Worm (Caenorhabditis elegans) whole organism, L3 larva: ENCODE results near the gene twf-2.

Experiments used
- R02D3.7 ChIP-seq: fragments of 150-350 bp; optimal IDR thresholded peaks from 2 replicates; lab custom pipeline; 2014; ENCODE audit warnings: missing biosample characterization, missing genetic modification characterization
- ZK546.5 ChIP-seq: sonication (generic microtip); optimal IDR thresholded peaks from 2 replicates; lab custom pipeline; 2017; ENCODE audit warnings: missing biosample characterization, missing genetic modification characterization
- ama-1 ChIP-seq: fragments of 150-350 bp; optimal IDR thresholded peaks from 2 replicates; lab custom pipeline; 2018
- ceh-16 ChIP-seq: sonication (generic microtip); optimal IDR thresholded peaks from 2 replicates; lab custom pipeline; 2017; ENCODE audit warnings: missing biosample characterization, missing genetic modification characterization
- ceh-28 ChIP-seq: fragments of 150-350 bp; optimal IDR thresholded peaks from 2 replicates; lab custom pipeline; 2014; ENCODE audit warnings: missing biosample characterization, missing genetic modification reagents, missing genetic modification characterization
- ceh-82 ChIP-seq: fragments of 150-350 bp; optimal IDR thresholded peaks from 2 replicates; lab custom pipeline; 2014; ENCODE audit warnings: missing biosample characterization, missing genetic modification characterization
- ceh-9 ChIP-seq: sonication (generic microtip); optimal IDR thresholded peaks from 2 replicates; lab custom pipeline; 2018; ENCODE audit warnings: missing biosample characterization, missing genetic modification characterization
- daf-12 ChIP-seq: fragments of 150-350 bp; optimal IDR thresholded peaks from 2 replicates; lab custom pipeline; 2014; ENCODE audit warnings: missing biosample characterization, missing genetic modification reagents, missing genetic modification characterization
- egl-27 ChIP-seq: sonication (generic microtip); optimal IDR thresholded peaks from 4 replicates; lab custom pipeline; 2017; ENCODE audit warnings: missing biosample characterization, missing genetic modification reagents, missing genetic modification characterization
- elt-2 ChIP-seq: sonication (generic microtip); optimal IDR thresholded peaks from 2 replicates; lab custom pipeline; 2016; ENCODE audit warnings: missing genetic modification reagents, mild to moderate bottlenecking, missing genetic modification characterization, missing compliant biosample characterization
- eor-1 ChIP-seq, 2 experiments: fragments of 150-350 bp; optimal IDR thresholded peaks; 2 replicates each; lab custom pipeline; 2014 to 2018; ENCODE audit warnings: missing biosample characterization in 2 of 2, missing genetic modification characterization in 2 of 2
- fkh-10 ChIP-seq: sonication (generic microtip); optimal IDR thresholded peaks from 2 replicates; lab custom pipeline; 2017; ENCODE audit warnings: missing biosample characterization, missing genetic modification reagents, missing genetic modification characterization
- fkh-2 ChIP-seq: fragments of 150-350 bp; optimal IDR thresholded peaks from 2 replicates; lab custom pipeline; 2014; ENCODE audit warnings: missing biosample characterization, missing genetic modification reagents, missing genetic modification characterization
- fos-1 ChIP-seq: fragments of 150-350 bp; optimal IDR thresholded peaks from 2 replicates; lab custom pipeline; 2014; ENCODE audit warnings: missing biosample characterization, missing genetic modification characterization
- hmg-11 ChIP-seq: sonication (generic microtip); optimal IDR thresholded peaks from 2 replicates; lab custom pipeline; 2016; ENCODE audit warnings: missing genetic modification characterization, missing compliant biosample characterization
- lin-15B ChIP-seq: fragments of 150-350 bp; optimal IDR thresholded peaks from 2 replicates; lab custom pipeline; 2014; ENCODE audit warnings: missing biosample characterization, missing genetic modification characterization
- lin-39 ChIP-seq: fragments of 150-350 bp; optimal IDR thresholded peaks from 2 replicates; lab custom pipeline; 2018; ENCODE audit warnings: missing biosample characterization, missing genetic modification reagents, missing genetic modification characterization
- lsy-12 ChIP-seq: sonication (generic microtip); optimal IDR thresholded peaks from 2 replicates; lab custom pipeline; 2016; ENCODE audit warnings: mild to moderate bottlenecking, missing genetic modification characterization, missing compliant biosample characterization
- mml-1 ChIP-seq: fragments of 150-350 bp; sonication (generic microtip); optimal IDR thresholded peaks from 3 replicates; lab custom pipeline; 2014; ENCODE audit warnings: missing biosample characterization, missing genetic modification characterization
- nfya-1 ChIP-seq: sonication (generic microtip); optimal IDR thresholded peaks from 2 replicates; lab custom pipeline; 2017; ENCODE audit warnings: missing genetic modification characterization, mild to moderate bottlenecking, missing compliant biosample characterization, antibody characterized with exemption, moderate library complexity; ENCODE audit not compliant: insufficient read depth
- nhr-12 ChIP-seq: fragments of 150-350 bp; optimal IDR thresholded peaks from 2 replicates; lab custom pipeline; 2014; ENCODE audit warnings: missing biosample characterization, missing genetic modification characterization
- nhr-23 ChIP-seq: fragments of 150-350 bp; optimal IDR thresholded peaks from 2 replicates; lab custom pipeline; 2014; ENCODE audit warnings: missing biosample characterization, missing genetic modification reagents, missing genetic modification characterization
- nhr-237 ChIP-seq: fragments of 150-350 bp; optimal IDR thresholded peaks from 2 replicates; lab custom pipeline; 2014; ENCODE audit warnings: missing biosample characterization, missing genetic modification characterization
- nhr-25 ChIP-seq: sonication (generic microtip); optimal IDR thresholded peaks from 2 replicates; lab custom pipeline; 2017; ENCODE audit warnings: missing biosample characterization, missing genetic modification characterization
- nhr-28 ChIP-seq: fragments of 150-350 bp; optimal IDR thresholded peaks from 2 replicates; lab custom pipeline; 2014; ENCODE audit warnings: missing biosample characterization, missing genetic modification characterization
- nhr-43 ChIP-seq: sonication (generic microtip); optimal IDR thresholded peaks from 2 replicates; lab custom pipeline; 2016; ENCODE audit warnings: mild to moderate bottlenecking, missing genetic modification characterization, missing compliant biosample characterization; ENCODE audit not compliant: poor library complexity, severe bottlenecking
- nhr-76 ChIP-seq: fragments of 150-350 bp; sonication (generic microtip); optimal IDR thresholded peaks from 5 replicates; lab custom pipeline; 2014; ENCODE audit warnings: missing biosample characterization, missing genetic modification characterization
- nhr-77 ChIP-seq: fragments of 150-350 bp; optimal IDR thresholded peaks from 2 replicates; lab custom pipeline; 2014; ENCODE audit warnings: missing biosample characterization, missing genetic modification characterization
- pha-4 ChIP-seq: fragments of 150-350 bp; optimal IDR thresholded peaks from 2 replicates; lab custom pipeline; 2014; ENCODE audit warnings: missing biosample characterization, missing genetic modification reagents, missing genetic modification characterization
- pqm-1 ChIP-seq: fragments of 150-350 bp; optimal IDR thresholded peaks from 2 replicates; lab custom pipeline; 2017; ENCODE audit warnings: missing biosample characterization, missing genetic modification characterization, inconsistent platforms
- sea-2 ChIP-seq: fragments of 150-350 bp; sonication (generic microtip); optimal IDR thresholded peaks from 4 replicates; lab custom pipeline; 2014; ENCODE audit warnings: missing biosample characterization, missing genetic modification reagents, missing genetic modification characterization
- skn-1 ChIP-seq: fragments of 150-350 bp; optimal IDR thresholded peaks from 2 replicates; lab custom pipeline; 2014; ENCODE audit warnings: missing biosample characterization, missing genetic modification characterization
- snpc-4 ChIP-seq: fragments of 150-350 bp; optimal IDR thresholded peaks from 2 replicates; lab custom pipeline; 2014; ENCODE audit warnings: missing biosample characterization, missing genetic modification characterization
- tbx-2 ChIP-seq: sonication (generic microtip); optimal IDR thresholded peaks from 2 replicates; lab custom pipeline; 2016; ENCODE audit warnings: mild to moderate bottlenecking, missing genetic modification characterization, missing compliant biosample characterization
- unc-39 ChIP-seq: sonication (generic microtip); optimal IDR thresholded peaks from 4 replicates; lab custom pipeline; 2017; ENCODE audit warnings: missing biosample characterization, missing genetic modification characterization
- unc-62 ChIP-seq: fragments of 150-350 bp; sonication (generic microtip); optimal IDR thresholded peaks from 4 replicates; lab custom pipeline; 2014; ENCODE audit warnings: missing biosample characterization, missing genetic modification reagents, missing genetic modification characterization
- zag-1 ChIP-seq: fragments of 150-350 bp; optimal IDR thresholded peaks from 2 replicates; lab custom pipeline; 2014; ENCODE audit warnings: missing biosample characterization, missing genetic modification characterization
- ztf-11 ChIP-seq: fragments of 150-350 bp; optimal IDR thresholded peaks from 2 replicates; lab custom pipeline; 2014; ENCODE audit warnings: missing biosample characterization, missing genetic modification characterization
- ztf-4 ChIP-seq: fragments of 150-350 bp; optimal IDR thresholded peaks from 2 replicates; lab custom pipeline; 2014; ENCODE audit warnings: missing biosample characterization, missing genetic modification characterization

Gene twf-2

ce11 chrX:16406632-16407031, 39.4 kb upstream of the twf-2 start:
- TF ChIP-seq unc-62 (GFP tag; lab: Kevin White, UChicago) (no peak), fos-1 (no peak), unc-39 (no peak), tbx-2 (tag; lab: Kevin White, UChicago) (no peak), nfya-1 (tag; lab: Kevin White, UChicago) (no peak), hmg-11 (tag; lab: Kevin White, UChicago) (no peak), nhr-76 (tag; lab: Kevin White, UChicago) (no peak), nhr-12 (tag; lab: Kevin White, UChicago) (no peak), eor-1 (tag; optimal IDR thresholded peaks at IDR 0.05; lab: Kevin White, UChicago) (no peak), ceh-82 (tag; lab: Kevin White, UChicago) (no peak), skn-1 (tag; lab: Kevin White, UChicago) (no peak), ZK546.5 (tag; lab: Kevin White, UChicago) (no peak)

- TF ChIP-seq lin-39 (tag; lab: Kevin White, UChicago) (peak; percentile 41), fkh-10 (GFP tag; lab: Kevin White, UChicago) (no peak), egl-27 (tag; lab: Kevin White, UChicago) (no peak)
Observed at ce11 chrX:16409220-16409619, 36.8 kb upstream of the twf-2 start.

- TF ChIP-seq lsy-12 (tag; lab: Kevin White, UChicago) (no peak), ama-1 (lab: Kevin White, UChicago) (no peak), daf-12 (tag; lab: Kevin White, UChicago) (no peak), pha-4 (tag; lab: Kevin White, UChicago) (peak; percentile 83)
Observed at ce11 chrX:16411985-16412384, 34.0 kb upstream of the twf-2 start.

- TF ChIP-seq tbx-2 (tag; lab: Kevin White, UChicago) (no peak), ceh-16 (tag; lab: Kevin White, UChicago) (no peak), pqm-1 (peak; percentile 27), elt-2 (tag; lab: Kevin White, UChicago) (peak; percentile 56)
Observed at ce11 chrX:16413208-16413995, 32.6 kb upstream of the twf-2 start.

- TF ChIP-seq ztf-4 (tag; lab: Kevin White, UChicago) (no peak), nhr-77 (tag; lab: Kevin White, UChicago) (no peak), egl-27 (tag; lab: Kevin White, UChicago) (no peak), nhr-237 (tag; lab: Kevin White, UChicago) (no peak), nhr-76 (tag; lab: Kevin White, UChicago) (no peak), lin-15B (tag; lab: Kevin White, UChicago) (no peak), pha-4 (tag; lab: Kevin White, UChicago) (no peak), zag-1 (no peak), pqm-1 (no peak), nfya-1 (tag; lab: Kevin White, UChicago) (no peak), unc-39 (no peak), lsy-12 (tag; lab: Kevin White, UChicago) (no peak), nhr-43 (no peak), ZK546.5 (tag; lab: Kevin White, UChicago) (no peak), nhr-28 (tag; lab: Kevin White, UChicago) (no peak), nhr-25 (tag; lab: Kevin White, UChicago) (peak; percentile 58), ama-1 (lab: Kevin White, UChicago) (no peak), nhr-23 (tag; lab: Kevin White, UChicago) (peak; percentile 43), ceh-9 (no peak), hmg-11 (tag; lab: Kevin White, UChicago) (peak; percentile 14), fkh-2 (no peak), sea-2 (no peak), fkh-10 (GFP tag; lab: Kevin White, UChicago) (no peak), snpc-4 (tag; lab: Kevin White, UChicago) (no peak), ztf-11 (no peak), mml-1 (no peak), ceh-28 (tag; lab: Kevin White, UChicago) (peak; percentile 13), R02D3.7 (tag; lab: Kevin White, UChicago) (no peak)
- TF ChIP-seq, all 47 proteins: peak for 4
Observed at ce11 chrX:16414572-16414971, 31.4 kb upstream of the twf-2 start.
